Worm (Caenorhabditis elegans) whole organism, young adult: ENCODE results near the gene fbxa-74.

ENCODE experiments used
- B0336.3 ChIP-seq: fragments of 200-800 bp; sonication (Bioruptor generic); IDR thresholded peaks from 2 replicates; pipeline ENCODE4 v1.3.6; 2022; ENCODE audit warnings: missing genetic modification characterization, missing compliant biosample characterization
- F10E7.11 ChIP-seq: sonication (generic microtip); optimal IDR thresholded peaks from 2 replicates; lab custom pipeline; 2017; ENCODE audit warnings: mild to moderate bottlenecking, missing genetic modification characterization, moderate library complexity, missing compliant biosample characterization
- Y79H2A.3 ChIP-seq: fragments of 200-800 bp; sonication (Bioruptor generic); conservative IDR thresholded peaks from 2 replicates; pipeline ENCODE4 v1.3.6; 2022; ENCODE audit warnings: missing genetic modification reagents, missing genetic modification characterization, missing compliant biosample characterization
- ZK185.1 ChIP-seq: sonication (generic microtip); optimal IDR thresholded peaks from 2 replicates; lab custom pipeline; 2016; ENCODE audit warnings: mild to moderate bottlenecking, missing genetic modification characterization, missing compliant biosample characterization; ENCODE audit not compliant: poor library complexity, severe bottlenecking
- ama-1 ChIP-seq, 3 experiments: fragments of 150-350 bp in 1 of 3; sonication (generic microtip) in 2 of 3; optimal IDR thresholded peaks; 2 replicates each; lab custom pipeline; 2014 to 2018; ENCODE audit warnings: missing biosample characterization in 2 of 3, missing genetic modification characterization in 2 of 3, missing genetic modification reagents in 2 of 3
- fkh-3 ChIP-seq: sonication (generic microtip); optimal IDR thresholded peaks from 2 replicates; lab custom pipeline; 2016; ENCODE audit warnings: mild to moderate bottlenecking, missing genetic modification characterization, missing compliant biosample characterization
- hrde-1 ChIP-seq: sonication (generic microtip); optimal IDR thresholded peaks from 2 replicates; lab custom pipeline; 2016; ENCODE audit warnings: missing genetic modification characterization, mild to moderate bottlenecking, missing compliant biosample characterization, moderate library complexity, missing genotype, missing genetic modification reagents, borderline replicate concordance
- madf-3 ChIP-seq: fragments of 200-800 bp; sonication (Bioruptor generic); IDR thresholded peaks from 2 replicates; pipeline ENCODE4 v1.3.6; 2022; ENCODE audit warnings: missing genetic modification reagents, missing genetic modification characterization, missing compliant biosample characterization
- mcd-1 ChIP-seq: fragments of 200-800 bp; sonication (Bioruptor generic); IDR thresholded peaks from 2 replicates; pipeline ENCODE4 v1.3.6; 2022; ENCODE audit warnings: missing genetic modification reagents, missing genetic modification characterization, missing compliant biosample characterization
- snpc-4 ChIP-seq, 5 experiments: fragments of 150-350 bp in 1 of 5; sonication (generic microtip) in 4 of 5; optimal IDR thresholded peaks; 2 replicates each; lab custom pipeline; 2014 to 2018; ENCODE audit warnings: missing genetic modification characterization in 5 of 5, missing biosample characterization in 3 of 5, antibody characterized with exemption in 2 of 5, mild to moderate bottlenecking in 2 of 5, missing compliant biosample characterization in 2 of 5, missing genotype in 2 of 5, moderate library complexity in 2 of 5, missing genetic modification reagents in 1 of 5

ce11 chrIII:1705331-1705730, 6.5 kb upstream of the fbxa-74 start:
- TF ChIP-seq madf-3 (GFP tag; lab: Robert Waterston, UW) (no peak), mcd-1 (GFP tag; lab: Robert Waterston, UW) (no peak), fkh-3 (tag; lab: Kevin White, UChicago) (no peak), ama-1 (optimal IDR thresholded peaks at IDR 0.05; lab: Kevin White, UChicago) (no peak), ama-1 (GFP tag; optimal IDR thresholded peaks at IDR 0.05; lab: Kevin White, UChicago) (no peak), ZK185.1 (tag; lab: Kevin White, UChicago) (no peak), B0336.3 (GFP tag; lab: Robert Waterston, UW) (no peak), F10E7.11 (tag; lab: Kevin White, UChicago) (no peak), Y79H2A.3 (GFP tag; lab: Robert Waterston, UW) (no peak), hrde-1 (tag; lab: Kevin White, UChicago) (no peak), snpc-4 (GFP tag; optimal IDR thresholded peaks at IDR 0.05; lab: Kevin White, UChicago) (no peak), snpc-4 (tag; optimal IDR thresholded peaks at IDR 0.05; lab: Kevin White, UChicago) (no peak)
